Worm (Caenorhabditis elegans): Measurements from ENCODE around the gene ZC190.7.
A peak's percentile ranks its signal among the peaks of the same experiment; 100 is the strongest.

- TF ChIP-seq nhr-76 (tag; optimal IDR thresholded peaks at IDR 0.05) (no peak), unc-62 (GFP tag; optimal IDR thresholded peaks at IDR 0.05) (no peak), ces-1 (GFP tag; optimal IDR thresholded peaks at IDR 0.05) (peak; percentile 86), elt-3 (tag; optimal IDR thresholded peaks at IDR 0.05) (no peak), mab-5 (tag; optimal IDR thresholded peaks at IDR 0.05) (no peak), nhr-28 (tag; optimal IDR thresholded peaks at IDR 0.05) (no peak), pha-4 (tag; optimal IDR thresholded peaks at IDR 0.05) (no peak), lsy-2 (tag; optimal IDR thresholded peaks at IDR 0.05) (no peak), ceh-43 (GFP tag; optimal IDR thresholded peaks at IDR 0.05) (no peak)
These were observed 29.5 kb upstream of the ZC190.7 start, which contains the start of gene glr-5 for ce11 chrV:8716175-8716574.

Measured in whole organism, mixed stage, embryonic.